Worm (Caenorhabditis elegans) whole organism, L1 larva: ENCODE measurements around the gene nhr-242.

Experiments used
- C34B4.2 ChIP-seq: sonication (generic microtip); optimal IDR thresholded peaks from 2 replicates; lab custom pipeline; 2017; ENCODE audit warnings: mild to moderate bottlenecking, missing genetic modification characterization, missing compliant biosample characterization
- F16B12.6 ChIP-seq: fragments of 150-350 bp; optimal IDR thresholded peaks from 2 replicates; lab custom pipeline; 2014; ENCODE audit warnings: missing biosample characterization, missing genetic modification characterization
- alr-1 ChIP-seq: fragments of 200-800 bp; sonication (Bioruptor generic); optimal IDR thresholded peaks from 2 replicates; lab custom pipeline; 2018; ENCODE audit warnings: borderline replicate concordance, mild to moderate bottlenecking, missing genetic modification characterization, missing compliant biosample characterization
- aly-2 ChIP-seq: fragments of 150-350 bp; optimal IDR thresholded peaks from 2 replicates; lab custom pipeline; 2014; ENCODE audit warnings: missing biosample characterization, missing genetic modification characterization
- ama-1 ChIP-seq: fragments of 150-350 bp; optimal IDR thresholded peaks from 2 replicates; lab custom pipeline; 2014
- blmp-1 ChIP-seq: fragments of 150-350 bp; optimal IDR thresholded peaks from 2 replicates; lab custom pipeline; 2014; ENCODE audit warnings: missing biosample characterization, missing genetic modification characterization
- ceh-63 ChIP-seq: fragments of 200-800 bp; sonication (Bioruptor generic); optimal IDR thresholded peaks from 2 replicates; lab custom pipeline; 2018; ENCODE audit warnings: mild to moderate bottlenecking, missing genetic modification characterization, missing compliant biosample characterization
- ceh-8 ChIP-seq: fragments of 200-800 bp; sonication (Bioruptor generic); optimal IDR thresholded peaks from 2 replicates; lab custom pipeline; 2018; ENCODE audit warnings: mild to moderate bottlenecking, missing genetic modification characterization, moderate library complexity, missing compliant biosample characterization
- ceh-90 ChIP-seq: sonication (generic microtip); optimal IDR thresholded peaks from 2 replicates; lab custom pipeline; 2016; ENCODE audit warnings: missing genetic modification characterization, missing compliant biosample characterization
- dpl-1 ChIP-seq, 3 experiments: fragments of 150-350 bp in 2 of 3; sonication (generic microtip) in 1 of 3; optimal IDR thresholded peaks; 2 replicates each; lab custom pipeline; 2014 to 2017; ENCODE audit warnings: missing biosample characterization in 3 of 3, missing genetic modification characterization in 3 of 3, missing genetic modification reagents in 3 of 3
- efl-3 ChIP-seq: fragments of 200-800 bp; sonication (Bioruptor generic); optimal IDR thresholded peaks from 2 replicates; lab custom pipeline; 2018; ENCODE audit warnings: mild to moderate bottlenecking, missing genetic modification characterization, missing compliant biosample characterization
- egl-13 ChIP-seq: sonication (generic microtip); optimal IDR thresholded peaks from 2 replicates; lab custom pipeline; 2016; ENCODE audit warnings: missing genotype, missing genetic modification reagents, missing genetic modification characterization, missing compliant biosample characterization
- elt-3 ChIP-seq, 6 experiments: fragments of 150-350 bp in 1 of 6; sonication (generic microtip); optimal IDR thresholded peaks; 2 replicates each; lab custom pipeline; 2017 to 2018; ENCODE audit warnings: missing biosample characterization in 6 of 6, missing genetic modification characterization in 6 of 6, inconsistent platforms in 1 of 6
- fkh-8 ChIP-seq: sonication (generic microtip); optimal IDR thresholded peaks from 2 replicates; lab custom pipeline; 2016; ENCODE audit warnings: mild to moderate bottlenecking, missing genetic modification characterization, missing compliant biosample characterization
- fos-1 ChIP-seq: fragments of 150-350 bp; optimal IDR thresholded peaks from 2 replicates; lab custom pipeline; 2014; ENCODE audit warnings: missing biosample characterization, missing genetic modification characterization
- grh-1 ChIP-seq: fragments of 200-800 bp; sonication (Bioruptor generic); IDR thresholded peaks from 2 replicates; pipeline ENCODE4 v1.3.6; 2022; ENCODE audit warnings: missing genetic modification reagents, missing genetic modification characterization, missing compliant biosample characterization
- hlh-17 ChIP-seq: fragments of 200-800 bp; sonication (Bioruptor generic); optimal IDR thresholded peaks from 2 replicates; lab custom pipeline; 2018; ENCODE audit warnings: missing genetic modification characterization, mild to moderate bottlenecking, missing compliant biosample characterization, moderate library complexity, borderline replicate concordance
- hlh-4 ChIP-seq: sonication (generic microtip); optimal IDR thresholded peaks from 2 replicates; lab custom pipeline; 2016; ENCODE audit warnings: mild to moderate bottlenecking, missing genetic modification characterization, missing compliant biosample characterization
- isw-1 ChIP-seq: fragments of 200-800 bp; sonication (Bioruptor generic); IDR thresholded peaks from 2 replicates; pipeline ENCODE4 v1.3.6; 2022; ENCODE audit warnings: missing genetic modification characterization, missing compliant biosample characterization
- jun-1 ChIP-seq: fragments of 150-350 bp; optimal IDR thresholded peaks from 2 replicates; lab custom pipeline; 2014; ENCODE audit warnings: missing biosample characterization, missing genetic modification reagents, missing genetic modification characterization
- lin-13 ChIP-seq: fragments of 150-350 bp; optimal IDR thresholded peaks from 2 replicates; lab custom pipeline; 2014; ENCODE audit warnings: missing biosample characterization, missing genetic modification reagents, missing genetic modification characterization
- lin-14 ChIP-seq: fragments of 200-800 bp; sonication (Bioruptor generic); optimal IDR thresholded peaks from 2 replicates; lab custom pipeline; 2018; ENCODE audit warnings: mild to moderate bottlenecking, missing genetic modification characterization, moderate library complexity, missing compliant biosample characterization
- lin-39 ChIP-seq: fragments of 150-350 bp; optimal IDR thresholded peaks from 2 replicates; lab custom pipeline; 2014; ENCODE audit warnings: missing biosample characterization, missing genetic modification reagents, missing genetic modification characterization
- lir-3 ChIP-seq: sonication (generic microtip); optimal IDR thresholded peaks from 2 replicates; lab custom pipeline; 2016; ENCODE audit warnings: mild to moderate bottlenecking, missing genetic modification characterization, moderate library complexity, missing compliant biosample characterization; ENCODE audit not compliant: poor library complexity
- mab-9 ChIP-seq: fragments of 200-800 bp; sonication (Bioruptor generic); IDR thresholded peaks from 2 replicates; pipeline ENCODE4 v1.3.6; 2022; ENCODE audit warnings: missing genetic modification reagents, missing genetic modification characterization, missing compliant biosample characterization
- nhr-11 ChIP-seq: fragments of 150-350 bp; optimal IDR thresholded peaks from 2 replicates; lab custom pipeline; 2014; ENCODE audit warnings: missing biosample characterization, missing genetic modification characterization
- nhr-12 ChIP-seq: sonication (generic microtip); optimal IDR thresholded peaks from 2 replicates; lab custom pipeline; 2017; ENCODE audit warnings: missing biosample characterization, missing genetic modification characterization
- nhr-19 ChIP-seq: fragments of 200-800 bp; sonication (Bioruptor generic); conservative IDR thresholded peaks from 2 replicates; pipeline ENCODE4 v1.3.6; 2022; ENCODE audit warnings: missing genetic modification characterization, missing compliant biosample characterization
- nhr-237 ChIP-seq: fragments of 150-350 bp; optimal IDR thresholded peaks from 2 replicates; lab custom pipeline; 2014; ENCODE audit warnings: missing biosample characterization, missing genetic modification characterization
- nhr-47 ChIP-seq: sonication (generic microtip); optimal IDR thresholded peaks from 2 replicates; lab custom pipeline; 2016; ENCODE audit warnings: mild to moderate bottlenecking, missing genetic modification characterization, moderate library complexity, missing compliant biosample characterization
- nhr-71 ChIP-seq: sonication (generic microtip); optimal IDR thresholded peaks from 2 replicates; lab custom pipeline; 2016; ENCODE audit warnings: mild to moderate bottlenecking, missing genetic modification characterization, moderate library complexity, missing compliant biosample characterization
- nhr-76 ChIP-seq: sonication (generic microtip); optimal IDR thresholded peaks from 2 replicates; lab custom pipeline; 2017; ENCODE audit warnings: missing biosample characterization, missing genetic modification characterization
- nhr-77 ChIP-seq: fragments of 150-350 bp; optimal IDR thresholded peaks from 2 replicates; lab custom pipeline; 2014; ENCODE audit warnings: missing biosample characterization, missing genetic modification characterization
- nhr-84 ChIP-seq: sonication (generic microtip); optimal IDR thresholded peaks from 2 replicates; lab custom pipeline; 2017; ENCODE audit warnings: missing biosample characterization, missing genetic modification characterization
- nhr-85 ChIP-seq: sonication (generic microtip); peaks from one replicate; lab custom pipeline; 2016; ENCODE audit warnings: missing genetic modification characterization, inconsistent platforms, missing compliant biosample characterization
- pag-3 ChIP-seq: sonication (generic microtip); optimal IDR thresholded peaks from 2 replicates; lab custom pipeline; 2017; ENCODE audit warnings: missing genetic modification characterization, mild to moderate bottlenecking, missing compliant biosample characterization, antibody characterized with exemption, borderline replicate concordance; ENCODE audit not compliant: insufficient read depth
- pax-3 ChIP-seq: fragments of 200-800 bp; sonication (Bioruptor generic); optimal IDR thresholded peaks from 2 replicates; lab custom pipeline; 2018; ENCODE audit warnings: mild to moderate bottlenecking, missing genetic modification characterization, moderate library complexity, missing compliant biosample characterization
- pqm-1 ChIP-seq: sonication (generic microtip); optimal IDR thresholded peaks from 3 replicates; lab custom pipeline; 2017; ENCODE audit warnings: missing biosample characterization, missing genetic modification characterization
- rnt-1 ChIP-seq: sonication (generic microtip); optimal IDR thresholded peaks from 2 replicates; lab custom pipeline; 2016; ENCODE audit warnings: mild to moderate bottlenecking, missing genetic modification characterization, moderate library complexity, missing compliant biosample characterization
- skn-1 ChIP-seq: fragments of 150-350 bp; optimal IDR thresholded peaks from 2 replicates; lab custom pipeline; 2014; ENCODE audit warnings: missing biosample characterization, missing genetic modification characterization
- snpc-4 ChIP-seq: fragments of 150-350 bp; optimal IDR thresholded peaks from 2 replicates; lab custom pipeline; 2014; ENCODE audit warnings: missing biosample characterization, missing genetic modification characterization
- snu-23 ChIP-seq: sonication (generic microtip); optimal IDR thresholded peaks from 2 replicates; lab custom pipeline; 2016; ENCODE audit warnings: missing genetic modification characterization, missing compliant biosample characterization
- sox-4 ChIP-seq: sonication (generic microtip); optimal IDR thresholded peaks from 2 replicates; lab custom pipeline; 2016; ENCODE audit warnings: missing genetic modification characterization, missing compliant biosample characterization
- swsn-7 ChIP-seq: sonication (generic microtip); optimal IDR thresholded peaks from 2 replicates; lab custom pipeline; 2016; ENCODE audit warnings: missing genetic modification characterization, missing compliant biosample characterization
- tbx-2 ChIP-seq: sonication (generic microtip); optimal IDR thresholded peaks from 2 replicates; lab custom pipeline; 2016; ENCODE audit warnings: missing genetic modification characterization, missing compliant biosample characterization
- tlp-1 ChIP-seq: fragments of 150-350 bp; optimal IDR thresholded peaks from 2 replicates; lab custom pipeline; 2014; ENCODE audit warnings: missing biosample characterization, missing genetic modification characterization
- unc-30 ChIP-seq: sonication (generic microtip); optimal IDR thresholded peaks from 2 replicates; lab custom pipeline; 2017; ENCODE audit warnings: missing biosample characterization, missing genetic modification characterization
- unc-86 ChIP-seq: sonication (generic microtip); optimal IDR thresholded peaks from 2 replicates; lab custom pipeline; 2016; ENCODE audit warnings: missing genetic modification characterization, missing compliant biosample characterization
- vab-15 ChIP-seq: sonication (generic microtip); optimal IDR thresholded peaks from 2 replicates; lab custom pipeline; 2017; ENCODE audit warnings: missing genotype, mild to moderate bottlenecking, missing genetic modification characterization, missing compliant biosample characterization
- xbp-1 ChIP-seq: sonication (generic microtip); optimal IDR thresholded peaks from 2 replicates; lab custom pipeline; 2016; ENCODE audit warnings: missing genetic modification characterization, missing compliant biosample characterization
- zag-1 ChIP-seq: fragments of 150-350 bp; optimal IDR thresholded peaks from 2 replicates; lab custom pipeline; 2014; ENCODE audit warnings: missing biosample characterization, missing genetic modification characterization
- zip-4 ChIP-seq: fragments of 200-800 bp; sonication (Bioruptor generic); optimal IDR thresholded peaks from 2 replicates; lab custom pipeline; 2018; ENCODE audit warnings: mild to moderate bottlenecking, missing genetic modification characterization, moderate library complexity, missing compliant biosample characterization
- ztf-4 ChIP-seq: fragments of 150-350 bp; optimal IDR thresholded peaks from 2 replicates; lab custom pipeline; 2014; ENCODE audit warnings: missing biosample characterization, missing genetic modification characterization

Gene nhr-242

DNA sequence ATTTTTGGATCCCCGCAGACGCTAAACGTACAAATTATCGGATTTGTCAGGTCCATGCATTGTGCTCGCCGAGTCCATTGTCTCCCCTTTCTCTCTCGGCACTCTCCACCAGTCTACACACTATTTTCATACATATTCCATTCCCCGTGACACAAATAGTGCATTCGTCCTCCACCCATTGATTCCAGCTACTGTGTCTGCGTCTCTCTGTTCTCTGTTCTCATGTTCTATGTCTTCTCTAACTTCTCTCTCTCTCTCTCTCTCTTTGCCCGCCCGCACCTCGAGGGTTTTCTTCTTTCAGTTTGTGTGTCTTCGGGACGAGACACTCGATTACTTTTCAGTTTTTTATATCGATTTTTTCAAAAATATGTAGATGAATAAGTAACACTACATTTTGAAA is 18.3 kb upstream of the nhr-242 start (continued):
- no peak for TF ChIP-seq mab-9 (GFP tag; lab: Robert Waterston, UW)
- TF ChIP-seq fos-1 = peak; percentile 55
- TF ChIP-seq pqm-1 (tag; lab: Kevin White, UChicago) = no peak
- TF ChIP-seq C34B4.2 (tag; lab: Kevin White, UChicago) = no peak
- no peak for TF ChIP-seq pag-3 (tag; lab: Kevin White, UChicago)
- peak; percentile 54 for TF ChIP-seq lir-3 (tag; lab: Kevin White, UChicago)
- TF ChIP-seq isw-1 = peak; percentile 68
- peak; percentile 95 for TF ChIP-seq lin-14 (GFP tag; lab: Kevin White, UChicago)
- peak; percentile 69 for TF ChIP-seq jun-1 (tag; lab: Kevin White, UChicago)
- TF ChIP-seq tbx-2 (tag; lab: Kevin White, UChicago) = peak; percentile 86
- peak; percentile 95 for TF ChIP-seq snu-23
- TF ChIP-seq elt-3 (tag; optimal IDR thresholded peaks at IDR 0.05; lab: Kevin White, UChicago) = peak in 2 of 6 experiments; percentile 13 to 24
- TF ChIP-seq ceh-63 (GFP tag; lab: Kevin White, UChicago) = no peak
- peak; percentile 90 for TF ChIP-seq rnt-1 (tag; lab: Kevin White, UChicago)
- no peak for TF ChIP-seq hlh-17 (GFP tag; lab: Kevin White, UChicago)
- no peak for TF ChIP-seq nhr-76 (tag; lab: Kevin White, UChicago)
- peak; percentile 50 for TF ChIP-seq grh-1 (GFP tag; lab: Robert Waterston, UW)
- TF ChIP-seq F16B12.6 = peak; percentile 39
- TF ChIP-seq vab-15 (tag; lab: Kevin White, UChicago) = no peak
- peak; percentile 90 for TF ChIP-seq nhr-19 (GFP tag; lab: Robert Waterston, UW)
- peak; percentile 81 for TF ChIP-seq skn-1
- peak; percentile 74 for TF ChIP-seq xbp-1 (tag; lab: Kevin White, UChicago)
- TF ChIP-seq lin-13 (GFP tag; lab: Kevin White, UChicago) = peak; percentile 89
- TF ChIP-seq unc-86 (tag; lab: Kevin White, UChicago) = peak; percentile 93
- TF ChIP-seq alr-1 (tag; lab: Kevin White, UChicago) = no peak
- TF ChIP-seq nhr-12 (tag; lab: Kevin White, UChicago) = no peak
- no peak for TF ChIP-seq zip-4 (GFP tag; lab: Kevin White, UChicago)
- no peak for TF ChIP-seq nhr-84 (tag; lab: Kevin White, UChicago)
- TF ChIP-seq zag-1 (tag; lab: Kevin White, UChicago) = peak; percentile 9
- TF ChIP-seq nhr-77 = peak; percentile 44
- TF ChIP-seq ztf-4 (tag; lab: Kevin White, UChicago) = peak; percentile 75
- peak; percentile 38 for TF ChIP-seq lin-39
- TF ChIP-seq pax-3 (tag; lab: Kevin White, UChicago) = peak; percentile 53
- TF ChIP-seq dpl-1 (GFP tag; optimal IDR thresholded peaks at IDR 0.05; lab: Kevin White, UChicago) = peak; percentile 74 to 78 (median 74)
- no peak for TF ChIP-seq ceh-90
- peak; percentile 59 for TF ChIP-seq egl-13 (tag; lab: Kevin White, UChicago)
- TF ChIP-seq hlh-4 (tag; lab: Kevin White, UChicago) = no peak
- peak; percentile 10 for TF ChIP-seq sox-4 (tag; lab: Kevin White, UChicago)
- no peak for TF ChIP-seq aly-2 (tag; lab: Kevin White, UChicago)
- TF ChIP-seq nhr-11 (tag; lab: Kevin White, UChicago) = peak; percentile 91
- no peak for TF ChIP-seq efl-3 (GFP tag; lab: Kevin White, UChicago)
- TF ChIP-seq nhr-237 (tag; lab: Kevin White, UChicago) = peak; percentile 4
- no peak for TF ChIP-seq tlp-1
- TF ChIP-seq nhr-85 (tag; lab: Kevin White, UChicago) = peak; percentile 84
- peak; percentile 23 for TF ChIP-seq snpc-4 (tag; lab: Kevin White, UChicago)
- peak; percentile 85 for TF ChIP-seq fkh-8 (tag; lab: Kevin White, UChicago)
- peak; percentile 87 for TF ChIP-seq swsn-7 (tag; lab: Kevin White, UChicago)
- no peak for TF ChIP-seq unc-30 (tag; lab: Kevin White, UChicago)
- peak; percentile 83 for TF ChIP-seq ama-1
- peak; percentile 96 for TF ChIP-seq nhr-71 (tag; lab: Kevin White, UChicago)
- TF ChIP-seq nhr-47 (tag; lab: Kevin White, UChicago) = peak; percentile 88
- TF ChIP-seq blmp-1 (tag; lab: Kevin White, UChicago) = peak; percentile 55
- TF ChIP-seq ceh-8 (GFP tag; lab: Kevin White, UChicago) = no peak
